Fruit fly (Drosophila melanogaster) whole organism, embryonic: ENCODE data around the gene Coq5.

Experiments used
- Blimp-1 ChIP-seq: fragments of 200-800 bp; sonication (Bioruptor generic); optimal IDR thresholded peaks from 3 replicates; lab custom pipeline; 2018; ENCODE audit warnings: missing biosample characterization, missing genetic modification characterization, mild to moderate bottlenecking, moderate library complexity, missing genetic modification reagents
- CG10979 ChIP-seq: fragments of 200-800 bp; sonication (Bioruptor generic); optimal IDR thresholded peaks from 2 replicates; lab custom pipeline; 2018; ENCODE audit warnings: missing biosample characterization, mild to moderate bottlenecking, missing genetic modification characterization, moderate library complexity
- CG12391 ChIP-seq: fragments of 200-800 bp; sonication (Bioruptor generic); optimal IDR thresholded peaks from 3 replicates; lab custom pipeline; 2018; ENCODE audit warnings: missing biosample characterization, mild to moderate bottlenecking, missing genetic modification characterization, moderate library complexity
- CG14050 ChIP-seq: fragments of 200-800 bp; sonication (Bioruptor generic); IDR thresholded peaks from 3 replicates; pipeline ENCODE4 v1.3.6; 2022; ENCODE audit warnings: missing biosample characterization, missing genetic modification characterization
- CG17361 ChIP-seq: fragments of 200-800 bp; sonication (Bioruptor generic); IDR thresholded peaks from 3 replicates; pipeline ENCODE4 v1.3.6; 2022; ENCODE audit warnings: missing biosample characterization, missing genetic modification characterization
- CG18262 ChIP-seq: fragments of 200-800 bp; optimal IDR thresholded peaks from 3 replicates; lab custom pipeline; 2019; ENCODE audit warnings: missing biosample characterization, mild to moderate bottlenecking, missing genetic modification characterization, moderate library complexity
- CG18476 ChIP-seq: fragments of 200-800 bp; sonication (Bioruptor generic); optimal IDR thresholded peaks from 2 replicates; lab custom pipeline; 2016; ENCODE audit warnings: missing biosample characterization, mild to moderate bottlenecking, missing genetic modification characterization
- CG2712 ChIP-seq: fragments of 200-800 bp; optimal IDR thresholded peaks from 3 replicates; lab custom pipeline; 2019; ENCODE audit warnings: missing biosample characterization, mild to moderate bottlenecking, missing genetic modification characterization, moderate library complexity
- CG30403 ChIP-seq: fragments of 200-800 bp; sonication (Bioruptor generic); optimal IDR thresholded peaks from 3 replicates; lab custom pipeline; 2016; ENCODE audit warnings: missing biosample characterization, missing genetic modification characterization
- CG31441 ChIP-seq: fragments of 200-800 bp; sonication (Bioruptor generic); IDR thresholded peaks from 2 replicates; pipeline ENCODE4 v1.3.6; 2022; ENCODE audit warnings: missing biosample characterization, missing genetic modification characterization
- CG4707 ChIP-seq: fragments of 200-800 bp; sonication (Bioruptor generic); optimal IDR thresholded peaks from 2 replicates; lab custom pipeline; 2018; ENCODE audit warnings: missing biosample characterization, mild to moderate bottlenecking, missing genetic modification characterization, moderate library complexity
- CG5953 ChIP-seq: fragments of 200-800 bp; sonication (Bioruptor generic); IDR thresholded peaks from 2 replicates; pipeline ENCODE4 v1.3.6; 2022; ENCODE audit warnings: missing biosample characterization, missing genetic modification characterization
- CG6689 ChIP-seq: fragments of 200-800 bp; sonication (Bioruptor generic); IDR thresholded peaks from 2 replicates; pipeline ENCODE4 v1.3.6; 2022; ENCODE audit warnings: missing biosample characterization, missing genetic modification characterization
- CG6765 ChIP-seq: fragments of 200-800 bp; sonication (Bioruptor generic); optimal IDR thresholded peaks from 3 replicates; lab custom pipeline; 2017; ENCODE audit warnings: missing biosample characterization, mild to moderate bottlenecking, missing genetic modification characterization
- CG7786 ChIP-seq: fragments of 200-800 bp; sonication (Bioruptor generic); optimal IDR thresholded peaks from 2 replicates; lab custom pipeline; 2016; ENCODE audit warnings: missing biosample characterization, missing genetic modification characterization
- CG7839 ChIP-seq: fragments of 200-800 bp; sonication (Bioruptor generic); optimal IDR thresholded peaks from 3 replicates; lab custom pipeline; 2018; ENCODE audit warnings: missing biosample characterization, mild to moderate bottlenecking, missing genetic modification characterization, moderate library complexity
- CG8359 ChIP-seq: fragments of 200-800 bp; sonication (Bioruptor generic); optimal IDR thresholded peaks from 2 replicates; lab custom pipeline; 2017; ENCODE audit warnings: missing biosample characterization, mild to moderate bottlenecking, missing genetic modification characterization, borderline replicate concordance
- CG8478 ChIP-seq: fragments of >200 bp; optimal IDR thresholded peaks from 2 replicates; lab custom pipeline; 2018
- CG9817 ChIP-seq: fragments of 200-800 bp; sonication (Bioruptor generic); optimal IDR thresholded peaks from 2 replicates; lab custom pipeline; 2018; ENCODE audit warnings: missing biosample characterization, mild to moderate bottlenecking, missing genetic modification characterization, moderate library complexity
- CHES-1-like ChIP-seq: fragments of 200-800 bp; sonication (Bioruptor generic); optimal IDR thresholded peaks from 2 replicates; lab custom pipeline; 2016; ENCODE audit warnings: missing biosample characterization, missing genetic modification characterization
- CoRest ChIP-seq: fragments of 200-800 bp; sonication (Bioruptor generic); optimal IDR thresholded peaks from 3 replicates; lab custom pipeline; 2018; ENCODE audit warnings: missing biosample characterization, mild to moderate bottlenecking, missing genetic modification characterization, moderate library complexity
- Deaf1 ChIP-seq: fragments of 200-800 bp; optimal IDR thresholded peaks from 3 replicates; lab custom pipeline; 2019; ENCODE audit warnings: missing biosample characterization, mild to moderate bottlenecking, missing genetic modification characterization, moderate library complexity
- Dek ChIP-seq: fragments of 200-800 bp; sonication (Bioruptor generic); optimal IDR thresholded peaks from 3 replicates; lab custom pipeline; 2019; ENCODE audit warnings: missing biosample characterization, mild to moderate bottlenecking, missing genetic modification characterization, moderate library complexity
- ERR ChIP-seq: fragments of 200-800 bp; sonication (Bioruptor generic); optimal IDR thresholded peaks from 2 replicates; lab custom pipeline; 2016; ENCODE audit warnings: missing biosample characterization, missing genetic modification characterization
- HmgZ ChIP-seq: fragments of 200-800 bp; sonication (Bioruptor generic); optimal IDR thresholded peaks from 2 replicates; lab custom pipeline; 2018; ENCODE audit warnings: missing biosample characterization, mild to moderate bottlenecking, missing genetic modification characterization
- Hr39 ChIP-seq: fragments of >200 bp; optimal IDR thresholded peaks from 2 replicates; lab custom pipeline; 2017
- Mad ChIP-seq: fragments of 200-800 bp; sonication (Bioruptor generic); optimal IDR thresholded peaks from 2 replicates; lab custom pipeline; 2016; ENCODE audit warnings: missing biosample characterization, missing genetic modification characterization
- Nf-YC ChIP-seq: fragments of 200-800 bp; optimal IDR thresholded peaks from 3 replicates; lab custom pipeline; 2019; ENCODE audit warnings: missing biosample characterization, mild to moderate bottlenecking, missing genetic modification characterization, moderate library complexity
- NfI ChIP-seq: fragments of 200-800 bp; sonication (Bioruptor generic); optimal IDR thresholded peaks from 3 replicates; lab custom pipeline; 2018; ENCODE audit warnings: missing biosample characterization, mild to moderate bottlenecking, missing genetic modification characterization, moderate library complexity
- Scr ChIP-seq: fragments of 200-800 bp; sonication (Bioruptor generic); IDR thresholded peaks from 2 replicates; pipeline ENCODE4 v1.3.6; 2022; ENCODE audit warnings: missing biosample characterization, missing genetic modification characterization; ENCODE audit not compliant: partially characterized antibody
- Sox100B ChIP-seq: fragments of 200-800 bp; sonication (Bioruptor generic); optimal IDR thresholded peaks from 3 replicates; lab custom pipeline; 2018; ENCODE audit warnings: missing biosample characterization, mild to moderate bottlenecking, missing genetic modification characterization
- ara ChIP-seq: fragments of 200-800 bp; sonication (Bioruptor generic); IDR thresholded peaks from 2 replicates; pipeline ENCODE4 v1.3.6; 2022; ENCODE audit warnings: missing biosample characterization, missing genetic modification characterization
- ash1 ChIP-seq: fragments of 200-800 bp; sonication (Bioruptor generic); optimal IDR thresholded peaks from 2 replicates; lab custom pipeline; 2018; ENCODE audit warnings: missing biosample characterization, mild to moderate bottlenecking, missing genetic modification characterization
- bsh ChIP-seq, 2 experiments: fragments of 200-800 bp; sonication (Bioruptor generic); optimal IDR thresholded peaks; 2 replicates each; lab custom pipeline; 2017 to 2018; ENCODE audit warnings: mild to moderate bottlenecking in 2 of 2, missing biosample characterization in 2 of 2, missing genetic modification characterization in 2 of 2, moderate library complexity in 1 of 2
- caup ChIP-seq: fragments of 200-800 bp; sonication (Bioruptor generic); optimal IDR thresholded peaks from 3 replicates; lab custom pipeline; 2017; ENCODE audit warnings: missing biosample characterization, mild to moderate bottlenecking, missing genetic modification characterization, moderate library complexity; ENCODE audit not compliant: severe bottlenecking
- chif ChIP-seq, 2 experiments: fragments of 200-800 bp; sonication (Bioruptor generic); optimal IDR thresholded peaks; 3 replicates each; lab custom pipeline; 2016; ENCODE audit warnings: missing biosample characterization in 2 of 2, missing genetic modification characterization in 2 of 2
- dmrt11E ChIP-seq: fragments of 200-800 bp; sonication (Bioruptor generic); optimal IDR thresholded peaks from 3 replicates; lab custom pipeline; 2018; ENCODE audit warnings: missing biosample characterization, mild to moderate bottlenecking, missing genetic modification characterization, moderate library complexity
- dmrt99B ChIP-seq: fragments of 200-800 bp; sonication (Bioruptor generic); optimal IDR thresholded peaks from 2 replicates; lab custom pipeline; 2018; ENCODE audit warnings: missing biosample characterization, mild to moderate bottlenecking, missing genetic modification characterization, moderate library complexity
- en ChIP-seq: fragments of 200-800 bp; sonication (Bioruptor generic); optimal IDR thresholded peaks from 2 replicates; lab custom pipeline; 2016; ENCODE audit warnings: missing biosample characterization, missing genetic modification characterization
- fd96Cb ChIP-seq: fragments of 200-800 bp; sonication (Bioruptor generic); optimal IDR thresholded peaks from 2 replicates; lab custom pipeline; 2018; ENCODE audit warnings: missing biosample characterization, mild to moderate bottlenecking, missing genetic modification characterization, moderate library complexity
- ftz-f1 ChIP-seq: fragments of 200-800 bp; sonication (Bioruptor generic); optimal IDR thresholded peaks from 2 replicates; lab custom pipeline; 2016; ENCODE audit warnings: missing biosample characterization, missing genetic modification characterization
- gem ChIP-seq: fragments of 200-800 bp; sonication (Bioruptor generic); optimal IDR thresholded peaks from 2 replicates; lab custom pipeline; 2019; ENCODE audit warnings: missing biosample characterization, mild to moderate bottlenecking, missing genetic modification characterization, moderate library complexity
- knrl ChIP-seq: fragments of 200-800 bp; sonication (Bioruptor generic); IDR thresholded peaks from 3 replicates; pipeline ENCODE4 v1.3.6; 2022; ENCODE audit warnings: missing biosample characterization, missing genetic modification characterization; ENCODE audit not compliant: partially characterized antibody
- lola ChIP-seq, 3 experiments: fragments of >200 bp in 2 of 3; fragments of 200-800 bp in 1 of 3; sonication (Bioruptor generic) in 1 of 3; optimal IDR thresholded peaks; 2 replicates each; lab custom pipeline; 2017 to 2019; ENCODE audit warnings: missing biosample characterization in 3 of 3, missing genetic modification characterization in 3 of 3, mild to moderate bottlenecking in 1 of 3, moderate library complexity in 1 of 3
- nmo ChIP-seq: fragments of 200-800 bp; sonication (Bioruptor generic); optimal IDR thresholded peaks from 2 replicates; lab custom pipeline; 2018; ENCODE audit warnings: missing biosample characterization, mild to moderate bottlenecking, missing genetic modification characterization, moderate library complexity
- nom ChIP-seq: fragments of 200-800 bp; sonication (Bioruptor generic); optimal IDR thresholded peaks from 2 replicates; lab custom pipeline; 2017; ENCODE audit warnings: missing biosample characterization, missing genetic modification characterization, mild to moderate bottlenecking, moderate library complexity, missing genetic modification reagents
- phol ChIP-seq: fragments of 200-800 bp; sonication (Bioruptor generic); optimal IDR thresholded peaks from 3 replicates; lab custom pipeline; 2018; ENCODE audit warnings: missing biosample characterization, mild to moderate bottlenecking, missing genetic modification characterization, moderate library complexity
- psq ChIP-seq: fragments of 200-800 bp; sonication (Bioruptor generic); optimal IDR thresholded peaks from 2 replicates; lab custom pipeline; 2017; ENCODE audit warnings: missing biosample characterization, missing genetic modification characterization
- stc ChIP-seq: fragments of 200-800 bp; sonication (Bioruptor generic); IDR thresholded peaks from 2 replicates; pipeline ENCODE4 v1.3.6; 2022; ENCODE audit warnings: missing biosample characterization, missing genetic modification characterization
- tgo ChIP-seq: fragments of 200-800 bp; sonication (Bioruptor generic); IDR thresholded peaks from 3 replicates; pipeline ENCODE4 v1.3.6; 2022; ENCODE audit warnings: missing biosample characterization, missing genetic modification characterization
- tx ChIP-seq: fragments of 200-800 bp; sonication (Bioruptor generic); optimal IDR thresholded peaks from 2 replicates; lab custom pipeline; 2016; ENCODE audit warnings: missing biosample characterization, missing genetic modification characterization

Gene Coq5

DNA sequence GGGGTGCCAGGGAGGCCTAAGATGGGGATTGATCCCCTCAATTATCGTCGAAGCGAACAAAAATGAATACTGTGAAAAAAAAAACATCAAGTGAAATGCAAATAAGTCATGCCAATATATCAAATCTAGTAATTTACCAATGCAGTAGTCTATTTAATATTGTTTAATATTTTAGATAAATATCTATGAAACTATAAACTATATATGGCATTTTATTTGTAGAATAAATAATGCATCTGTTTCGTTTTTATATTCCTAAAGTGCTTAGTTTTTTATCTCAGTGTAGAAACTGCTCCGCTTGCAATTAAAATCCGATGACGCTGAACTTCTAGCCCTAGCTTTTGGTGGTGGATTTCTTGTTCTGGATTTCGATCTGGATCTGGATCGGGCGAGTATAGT, 33.9 kb upstream of the Coq5 start:
- no peak for TF ChIP-seq Mad (GFP tag; lab: Kevin White, UChicago)
- TF ChIP-seq CG8478 (lab: Kevin White, UChicago): no peak
- TF ChIP-seq CG30403: no peak
- TF ChIP-seq stc (GFP tag; lab: Robert Waterston, UW): no peak
- peak; percentile 10 for TF ChIP-seq dmrt99B
- no peak for TF ChIP-seq Deaf1 (tag; lab: Kevin White, UChicago)
- TF ChIP-seq NfI (GFP tag; lab: Kevin White, UChicago): no peak
- no peak for TF ChIP-seq CG5953 (GFP tag; lab: Robert Waterston, UW)
- TF ChIP-seq Hr39 (lab: Kevin White, UChicago): no peak
- TF ChIP-seq caup (GFP tag; lab: Kevin White, UChicago): no peak
- no peak for TF ChIP-seq ERR (GFP tag; lab: Kevin White, UChicago)
- peak; percentile 13 for TF ChIP-seq fd96Cb (tag; lab: Kevin White, UChicago)
- no peak for TF ChIP-seq CG7786
- peak; percentile 56 for TF ChIP-seq gem (tag; lab: Kevin White, UChicago)
- peak in 1 of 3 experiments; percentile 38 for TF ChIP-seq lola (GFP tag; optimal IDR thresholded peaks at IDR 0.05; lab: Kevin White, UChicago)
- TF ChIP-seq Dek (tag; lab: Kevin White, UChicago): no peak
- no peak for TF ChIP-seq CG14050 (GFP tag; lab: Robert Waterston, UW)
- TF ChIP-seq chif (GFP tag; optimal IDR thresholded peaks at IDR 0.05; lab: Kevin White, UChicago): no peak
- TF ChIP-seq CoRest: peak; percentile 16
- peak in 1 of 2 experiments; percentile 60 for TF ChIP-seq bsh (GFP tag; optimal IDR thresholded peaks at IDR 0.05; lab: Kevin White, UChicago)
- no peak for TF ChIP-seq nom (GFP tag; lab: Kevin White, UChicago)
- TF ChIP-seq Scr (GFP tag; lab: Robert Waterston, UW): no peak
- TF ChIP-seq CG9817 (tag; lab: Kevin White, UChicago): no peak
- peak; percentile 33 for TF ChIP-seq phol (tag; lab: Kevin White, UChicago)
- peak; percentile 58; the same call in 1 of the 2 replicates for TF ChIP-seq CG31441
- peak; percentile 42; the same call in 1 of the 3 replicates for TF ChIP-seq CG17361 (GFP tag; lab: Robert Waterston, UW)
- TF ChIP-seq ftz-f1 (GFP tag; lab: Kevin White, UChicago): no peak
- peak; percentile 39 for TF ChIP-seq Blimp-1
- TF ChIP-seq CG8359 (GFP tag; lab: Kevin White, UChicago): no peak
- peak; percentile 35 for TF ChIP-seq CG2712 (tag; lab: Kevin White, UChicago)
- peak; percentile 51 for TF ChIP-seq CG10979 (tag; lab: Kevin White, UChicago)
- TF ChIP-seq tgo (GFP tag; lab: Robert Waterston, UW): no peak
- TF ChIP-seq en (GFP tag; lab: Kevin White, UChicago): no peak
- TF ChIP-seq CG12391 (tag; lab: Kevin White, UChicago): peak; percentile 25
- TF ChIP-seq CG7839: peak; percentile 12
- TF ChIP-seq HmgZ (tag; lab: Kevin White, UChicago): no peak
- no peak for TF ChIP-seq tx (GFP tag; lab: Kevin White, UChicago)
- TF ChIP-seq CG18262 (tag; lab: Kevin White, UChicago): peak; percentile 28
- TF ChIP-seq Sox100B (GFP tag; lab: Kevin White, UChicago): peak; percentile 4
- no peak for TF ChIP-seq ara
- peak; percentile 22 for TF ChIP-seq nmo (GFP tag; lab: Kevin White, UChicago)
- peak; percentile 56 for TF ChIP-seq dmrt11E (tag; lab: Kevin White, UChicago)
- TF ChIP-seq ash1 (GFP tag; lab: Kevin White, UChicago): no peak
- no peak for TF ChIP-seq psq (GFP tag; lab: Kevin White, UChicago)
- TF ChIP-seq CG6765 (GFP tag; lab: Kevin White, UChicago): no peak
- TF ChIP-seq CHES-1-like: no peak
- no peak for TF ChIP-seq knrl (GFP tag; lab: Robert Waterston, UW)
- TF ChIP-seq CG6689 (GFP tag; lab: Robert Waterston, UW): no peak
- no peak for TF ChIP-seq Nf-YC (tag; lab: Kevin White, UChicago)
- no peak for TF ChIP-seq CG4707 (GFP tag; lab: Kevin White, UChicago)
- TF ChIP-seq CG18476: no peak
